Fruit fly (Drosophila melanogaster) whole organism, wandering third instar larva: ENCODE data around the gene CG13392.

Source experiments
- Abd-B ChIP-seq: fragments of >200 bp; optimal IDR thresholded peaks from 2 replicates; lab custom pipeline; 2017; ENCODE audit warnings: missing biosample characterization, missing genetic modification characterization
- CG32264 ChIP-seq: fragments of 200-800 bp; sonication (Bioruptor generic); optimal IDR thresholded peaks from 2 replicates; lab custom pipeline; 2016; ENCODE audit warnings: missing biosample characterization, missing genetic modification characterization
- CG9705 ChIP-seq: fragments of 200-800 bp; sonication (Bioruptor generic); optimal IDR thresholded peaks from 2 replicates; lab custom pipeline; 2018; ENCODE audit warnings: missing biosample characterization, mild to moderate bottlenecking, missing genetic modification characterization
- Dfd ChIP-seq: fragments of >200 bp; optimal IDR thresholded peaks from 2 replicates; lab custom pipeline; 2017; ENCODE audit warnings: missing biosample characterization, missing genetic modification characterization
- Dif ChIP-seq: fragments of 200-275, 200-300 bp; sonication (Bioruptor generic); optimal IDR thresholded peaks from 2 replicates; lab custom pipeline; 2018; ENCODE audit warnings: missing biosample characterization, missing genetic modification characterization; ENCODE audit not compliant: partially characterized antibody
- GATAd ChIP-seq: sonication (Bioruptor generic); optimal IDR thresholded peaks from 2 replicates; lab custom pipeline; 2016; ENCODE audit warnings: missing biosample characterization, missing genetic modification characterization
- HLH106 ChIP-seq: fragments of 200-800 bp; optimal IDR thresholded peaks from 3 replicates; lab custom pipeline; 2019; ENCODE audit warnings: missing biosample characterization, mild to moderate bottlenecking, missing genetic modification characterization, moderate library complexity
- Hnf4 ChIP-seq: fragments of 200-800 bp; sonication (Bioruptor generic); optimal IDR thresholded peaks from 2 replicates; lab custom pipeline; 2016; ENCODE audit warnings: missing biosample characterization, mild to moderate bottlenecking, missing genetic modification characterization
- Hr78 ChIP-seq: fragments of >200 bp; optimal IDR thresholded peaks from 2 replicates; lab custom pipeline; 2017; ENCODE audit warnings: missing biosample characterization, missing genetic modification characterization
- Hr83 ChIP-seq: fragments of 200-300 bp; sonication (Bioruptor generic); optimal IDR thresholded peaks from 2 replicates; lab custom pipeline; 2016; ENCODE audit warnings: missing biosample characterization, mild to moderate bottlenecking, missing genetic modification characterization, moderate library complexity; ENCODE audit not compliant: poor library complexity, severe bottlenecking
- Jra ChIP-seq: sonication (Bioruptor generic); optimal IDR thresholded peaks from 2 replicates; lab custom pipeline; 2016; ENCODE audit warnings: missing biosample characterization, missing genetic modification characterization
- Mio ChIP-seq: sonication (Bioruptor generic); optimal IDR thresholded peaks from 2 replicates; lab custom pipeline; 2016; ENCODE audit warnings: missing biosample characterization, missing genetic modification characterization
- Myc ChIP-seq: fragments of >200 bp; optimal IDR thresholded peaks from 2 replicates; lab custom pipeline; 2017
- N ChIP-seq: fragments of >200 bp; optimal IDR thresholded peaks from 2 replicates; lab custom pipeline; 2018; ENCODE audit warnings: missing biosample characterization, missing external identifiers, missing genetic modification characterization
- OdsH ChIP-seq: fragments of 200-800 bp; sonication (Bioruptor generic); optimal IDR thresholded peaks from 2 replicates; lab custom pipeline; 2016; ENCODE audit warnings: missing biosample characterization, mild to moderate bottlenecking, missing genetic modification characterization
- Sp1 ChIP-seq: fragments of 200-800 bp; sonication (Bioruptor generic); optimal IDR thresholded peaks from 3 replicates; lab custom pipeline; 2019; ENCODE audit warnings: missing biosample characterization, mild to moderate bottlenecking, missing genetic modification characterization, moderate library complexity
- Vsx2 ChIP-seq: fragments of 200-300, 225-300 bp; sonication (Bioruptor generic); optimal IDR thresholded peaks from 2 replicates; lab custom pipeline; 2018; ENCODE audit warnings: missing biosample characterization, missing genetic modification characterization; ENCODE audit not compliant: partially characterized antibody
- br ChIP-seq: fragments of 200-800 bp; sonication (Bioruptor generic); optimal IDR thresholded peaks from 2 replicates; lab custom pipeline; 2016; ENCODE audit warnings: missing biosample characterization, missing genetic modification characterization
- brk ChIP-seq: fragments of 200-800 bp; sonication (Bioruptor generic); optimal IDR thresholded peaks from 2 replicates; lab custom pipeline; 2016; ENCODE audit warnings: missing biosample characterization, mild to moderate bottlenecking, missing genetic modification characterization
- dl ChIP-seq, 2 experiments: fragments of 175-275, 200-275 bp in 1 of 2; fragments of 200-275 bp in 1 of 2; sonication (Bioruptor generic); optimal IDR thresholded peaks; lab custom pipeline; 2018; ENCODE audit warnings: mild to moderate bottlenecking in 2 of 2, missing biosample characterization in 2 of 2, missing genetic modification characterization in 2 of 2, moderate library complexity in 2 of 2; ENCODE audit not compliant: partially characterized antibody in 2 of 2, insufficient read depth in 1 of 2
- dmrt93B ChIP-seq: fragments of 200-800 bp; sonication (Bioruptor generic); optimal IDR thresholded peaks from 2 replicates; lab custom pipeline; 2018; ENCODE audit warnings: missing biosample characterization, mild to moderate bottlenecking, missing genetic modification characterization
- dsf ChIP-seq: sonication (Bioruptor generic); optimal IDR thresholded peaks from 2 replicates; lab custom pipeline; 2016; ENCODE audit warnings: missing biosample characterization, missing genetic modification characterization, borderline replicate concordance
- ey ChIP-seq: fragments of 200-800 bp; sonication (Bioruptor generic); optimal IDR thresholded peaks from 2 replicates; lab custom pipeline; 2016; ENCODE audit warnings: missing biosample characterization, missing genetic modification characterization
- foxo ChIP-seq, 2 experiments: fragments of 200-800 bp; sonication (Bioruptor generic); optimal IDR thresholded peaks; 2 replicates in 1 of 2; 3 replicates in 1 of 2; lab custom pipeline; 2016 to 2017; ENCODE audit warnings: missing biosample characterization in 2 of 2, missing genetic modification characterization in 2 of 2
- fru ChIP-seq: fragments of 200-800 bp; sonication (Bioruptor generic); optimal IDR thresholded peaks from 3 replicates; lab custom pipeline; 2016; ENCODE audit warnings: missing biosample characterization, mild to moderate bottlenecking, missing genetic modification characterization
- h ChIP-seq: fragments of 200-800 bp; sonication (Bioruptor generic); optimal IDR thresholded peaks from 3 replicates; lab custom pipeline; 2016; ENCODE audit warnings: missing biosample characterization, mild to moderate bottlenecking, missing genetic modification characterization
- jim ChIP-seq: fragments of 175-275, 200-325 bp; sonication (Bioruptor generic); optimal IDR thresholded peaks from 2 replicates; lab custom pipeline; 2016; ENCODE audit warnings: missing biosample characterization, mild to moderate bottlenecking, missing genetic modification characterization
- lola ChIP-seq: fragments of >200 bp; optimal IDR thresholded peaks from 2 replicates; lab custom pipeline; 2017; ENCODE audit warnings: missing biosample characterization, missing genetic modification characterization
- pan ChIP-seq: fragments of >200 bp; optimal IDR thresholded peaks from 2 replicates; lab custom pipeline; 2017
- psq ChIP-seq: fragments of 200-800 bp; sonication (Bioruptor generic); optimal IDR thresholded peaks from 3 replicates; lab custom pipeline; 2017; ENCODE audit warnings: missing biosample characterization, mild to moderate bottlenecking, missing genetic modification characterization, moderate library complexity
- rgr ChIP-seq: fragments of 200-800 bp; sonication (Bioruptor generic); optimal IDR thresholded peaks from 3 replicates; lab custom pipeline; 2016; ENCODE audit warnings: missing biosample characterization, mild to moderate bottlenecking, missing genetic modification characterization
- sv ChIP-seq: fragments of 200-800 bp; sonication (Bioruptor generic); optimal IDR thresholded peaks from 3 replicates; lab custom pipeline; 2016; ENCODE audit warnings: missing biosample characterization, missing genetic modification characterization
- tai ChIP-seq: sonication (Bioruptor generic); optimal IDR thresholded peaks from 2 replicates; lab custom pipeline; 2016; ENCODE audit warnings: missing biosample characterization, missing genetic modification characterization
- usp ChIP-seq: fragments of >200 bp; optimal IDR thresholded peaks from 2 replicates; lab custom pipeline; 2017; ENCODE audit warnings: missing biosample characterization, missing genetic modification characterization
- woc ChIP-seq: sonication (Bioruptor generic); optimal IDR thresholded peaks from 2 replicates; lab custom pipeline; 2016; ENCODE audit warnings: missing biosample characterization, mild to moderate bottlenecking, missing genetic modification characterization

Gene CG13392

DNA sequence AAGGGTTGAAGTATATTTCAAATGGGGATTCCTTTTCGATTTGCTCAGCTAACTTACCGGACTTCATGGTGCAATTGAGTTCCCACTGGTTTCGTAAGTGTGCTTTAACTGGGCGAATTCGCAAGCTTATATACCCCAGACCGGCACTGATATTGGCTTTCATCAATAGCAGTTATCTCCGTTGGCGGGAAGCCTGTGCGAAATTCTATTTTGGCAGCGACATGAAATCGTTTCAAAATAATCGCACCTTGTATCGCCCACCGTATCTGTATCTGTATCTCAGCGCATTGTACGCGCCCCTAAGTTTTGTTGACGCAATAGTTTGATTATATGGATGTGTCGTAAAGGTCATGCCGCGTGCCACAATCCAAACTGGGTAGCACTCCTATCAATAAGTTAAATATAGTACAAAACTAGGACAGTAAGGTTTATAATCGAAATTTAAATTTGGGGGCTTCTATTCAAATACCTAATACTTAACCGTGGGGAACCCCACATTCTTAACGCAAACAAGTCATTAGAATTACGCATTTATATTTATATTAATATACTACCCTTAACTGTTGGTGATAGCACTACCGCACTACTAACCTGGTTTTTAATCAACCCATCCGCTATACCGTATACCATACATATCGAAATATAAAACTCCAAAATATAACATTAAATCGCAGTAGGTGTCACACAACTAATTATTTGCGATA lies 13.5 kb upstream of the CG13392 start, which contains the start of the genes Peritrophin-15a and CG13385:
Peritrophin-15a (minus strand) TSS at position 101 of the 704 bp plus-strand sequence.
CG13385 (plus strand) TSS at position 654 of the 704 bp plus-strand sequence.
- TF ChIP-seq HLH106 (tag; lab: Kevin White, UChicago) (no peak), lola (no peak), Abd-B (no peak), psq (GFP tag; lab: Kevin White, UChicago) (no peak), Hr83 (GFP tag; lab: Kevin White, UChicago) (no peak), dmrt93B (GFP tag; lab: Kevin White, UChicago) (no peak), pan (lab: Kevin White, UChicago) (no peak), OdsH (GFP tag; lab: Kevin White, UChicago) (no peak), Myc (lab: Kevin White, UChicago) (no peak), Dfd (GFP tag; lab: Kevin White, UChicago) (no peak), foxo (GFP tag; optimal IDR thresholded peaks at IDR 0.05; lab: Kevin White, UChicago) (no peak), Jra (no peak), Vsx2 (no peak), jim (GFP tag; lab: Kevin White, UChicago) (no peak), h (GFP tag; lab: Kevin White, UChicago) (no peak), dl (GFP tag; optimal IDR thresholded peaks at IDR 0.05; lab: Kevin White, UChicago; ENCODE audit: insufficient read depth in 1 of 2, partially characterized antibody in 2 of 2) (no peak), Hnf4 (GFP tag; lab: Kevin White, UChicago) (no peak), usp (GFP tag; lab: Kevin White, UChicago) (no peak), N (GFP tag; lab: Kevin White, UChicago) (no peak)

DNA sequence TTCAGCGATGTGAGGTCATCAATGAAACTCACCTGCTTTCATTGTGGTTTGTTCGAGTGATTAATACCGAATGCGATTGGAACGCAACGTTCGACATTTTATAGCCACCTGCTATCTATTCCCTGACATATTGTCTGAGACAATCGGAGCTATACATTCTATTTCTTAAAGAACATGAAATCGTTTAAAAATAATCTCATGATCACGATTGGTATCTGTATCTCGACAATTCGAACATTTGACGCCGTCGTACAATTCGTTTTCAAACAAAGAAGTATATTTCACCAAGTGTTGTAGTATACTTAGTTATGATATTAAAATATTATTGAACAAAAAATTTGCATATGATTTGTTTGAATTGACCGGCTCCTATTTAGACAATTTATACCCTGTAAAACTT lies 12.2 kb upstream of the CG13392 start, which contains the start of gene Peritrophin-15b:
Peritrophin-15b (minus strand) TSS at position 101 of the 400 bp plus-strand sequence.
- TF ChIP-seq dsf (GFP tag; lab: Kevin White, UChicago) (no peak), fru (GFP tag; lab: Kevin White, UChicago) (no peak), ey (GFP tag; lab: Kevin White, UChicago) (no peak), pan (lab: Kevin White, UChicago) (no peak), Hr78 (GFP tag; lab: Kevin White, UChicago) (no peak), Sp1 (GFP tag; lab: Kevin White, UChicago) (no peak), h (GFP tag; lab: Kevin White, UChicago) (no peak), jim (GFP tag; lab: Kevin White, UChicago) (no peak), Dif (GFP tag; lab: Kevin White, UChicago) (no peak), CG32264 (GFP tag; lab: Kevin White, UChicago) (no peak), sv (GFP tag; lab: Kevin White, UChicago) (no peak)

DNA sequence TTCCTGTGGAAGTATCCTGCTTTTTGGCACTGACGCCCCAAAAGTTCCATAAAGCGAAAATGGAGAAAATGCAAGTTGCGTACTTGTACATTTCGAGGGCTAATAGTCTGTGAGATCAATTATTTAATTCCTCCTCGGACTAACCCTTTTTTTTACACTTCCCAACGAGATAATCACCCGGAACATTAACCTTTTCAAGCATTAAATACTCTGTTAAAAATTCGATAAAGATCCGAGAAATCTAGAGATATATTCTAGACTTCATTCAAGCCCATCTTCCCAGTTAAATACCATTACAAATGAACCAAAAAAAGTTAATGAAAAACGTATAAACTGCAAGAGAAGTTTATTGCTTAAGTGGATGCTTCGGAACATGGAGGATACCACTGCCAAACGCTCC lies 11.6 kb upstream of the CG13392 start, which contains the start of gene lectin-29Ca:
lectin-29Ca (minus strand) TSS at position 101 of the 400 bp plus-strand sequence.
- TF ChIP-seq GATAd (GFP tag; lab: Kevin White, UChicago) (no peak), h (GFP tag; lab: Kevin White, UChicago) (no peak), Dfd (GFP tag; lab: Kevin White, UChicago) (no peak), Myc (lab: Kevin White, UChicago) (no peak), psq (GFP tag; lab: Kevin White, UChicago) (no peak), sv (GFP tag; lab: Kevin White, UChicago) (no peak), woc (GFP tag; lab: Kevin White, UChicago) (no peak), rgr (GFP tag; lab: Kevin White, UChicago) (no peak), Dif (GFP tag; lab: Kevin White, UChicago) (no peak), jim (GFP tag; lab: Kevin White, UChicago) (no peak), pan (lab: Kevin White, UChicago) (no peak), dsf (GFP tag; lab: Kevin White, UChicago) (no peak), usp (GFP tag; lab: Kevin White, UChicago) (no peak), Abd-B (no peak), lola (no peak), CG32264 (GFP tag; lab: Kevin White, UChicago) (no peak), foxo (GFP tag; optimal IDR thresholded peaks at IDR 0.05; lab: Kevin White, UChicago) (no peak)

DNA sequence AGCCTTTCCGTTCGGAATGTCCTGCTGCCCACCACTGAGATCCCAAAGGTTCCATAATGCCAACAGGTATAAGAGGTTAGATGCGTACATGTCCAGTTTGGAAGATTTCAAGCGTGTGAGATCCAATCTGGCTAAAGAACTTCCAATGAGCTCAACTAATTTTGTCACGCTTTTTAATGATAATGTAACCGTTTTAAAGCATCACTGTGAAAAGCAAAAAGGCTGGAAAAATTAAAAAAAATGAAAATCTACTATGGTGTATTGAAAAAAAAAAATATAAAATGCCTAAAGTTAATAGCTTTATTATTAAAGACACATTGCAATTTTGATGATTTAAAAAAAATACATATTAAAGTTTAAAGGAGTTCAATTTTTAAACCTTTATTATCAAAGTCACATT lies 10.5 kb upstream of the CG13392 start, which contains the start of gene Acp29AB:
Acp29AB (minus strand) TSS at position 101 of the 400 bp plus-strand sequence.
- TF ChIP-seq psq (GFP tag; lab: Kevin White, UChicago) (no peak), br (GFP tag; lab: Kevin White, UChicago) (no peak), ey (GFP tag; lab: Kevin White, UChicago) (no peak), Abd-B (no peak), Hr78 (GFP tag; lab: Kevin White, UChicago) (no peak), woc (GFP tag; lab: Kevin White, UChicago) (no peak), Dfd (GFP tag; lab: Kevin White, UChicago) (no peak), usp (GFP tag; lab: Kevin White, UChicago) (no peak), brk (GFP tag; lab: Kevin White, UChicago) (no peak), Myc (lab: Kevin White, UChicago) (no peak), dsf (GFP tag; lab: Kevin White, UChicago) (no peak), tai (GFP tag; lab: Kevin White, UChicago) (no peak), jim (GFP tag; lab: Kevin White, UChicago) (no peak), Mio (GFP tag; lab: Kevin White, UChicago) (no peak), HLH106 (tag; lab: Kevin White, UChicago) (no peak), Hnf4 (GFP tag; lab: Kevin White, UChicago) (no peak), CG9705 (GFP tag; lab: Kevin White, UChicago) (no peak), OdsH (GFP tag; lab: Kevin White, UChicago) (no peak), dmrt93B (GFP tag; lab: Kevin White, UChicago) (no peak)
